Fruit fly (Drosophila melanogaster) S2 (cell line): Measurements from ENCODE around the gene CG5687.

Experiments used
- CG8478 ChIP-seq: fragments of >200 bp; optimal IDR thresholded peaks from 2 replicates; lab custom pipeline; 2018
- CTCF ChIP-seq, 2 experiments: fragments of >200 bp; optimal IDR thresholded peaks; 2 replicates each; lab custom pipeline; 2018

DNA sequence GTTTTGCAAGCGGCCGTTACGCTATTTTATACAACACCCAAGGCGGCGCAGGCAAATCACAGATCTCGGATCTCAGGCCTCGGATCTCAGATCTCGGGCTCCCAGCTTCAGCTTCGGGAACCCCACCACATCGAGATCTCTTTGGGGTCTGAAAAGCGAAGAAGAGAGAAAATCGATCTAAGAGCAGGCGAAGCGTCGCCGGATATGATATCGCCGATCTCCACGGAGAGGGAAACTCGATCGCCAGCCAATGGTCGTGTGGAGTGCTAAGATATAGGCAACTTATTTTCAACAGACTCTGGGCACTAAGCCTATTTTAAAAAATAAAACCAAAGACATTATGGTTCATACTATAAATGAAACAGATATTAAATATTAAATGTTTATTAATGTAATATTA lies at the start of gene CG5687, which contains the start of gene CG46523:
- TF ChIP-seq CG8478 (lab: Kevin White, UChicago) (no peak), CTCF (optimal IDR thresholded peaks at IDR 0.05; lab: Kevin White, UChicago) (no peak)
